Worm (Caenorhabditis elegans): ENCODE results near the gene W02G9.3.

W02G9.3 gene

DNA sequence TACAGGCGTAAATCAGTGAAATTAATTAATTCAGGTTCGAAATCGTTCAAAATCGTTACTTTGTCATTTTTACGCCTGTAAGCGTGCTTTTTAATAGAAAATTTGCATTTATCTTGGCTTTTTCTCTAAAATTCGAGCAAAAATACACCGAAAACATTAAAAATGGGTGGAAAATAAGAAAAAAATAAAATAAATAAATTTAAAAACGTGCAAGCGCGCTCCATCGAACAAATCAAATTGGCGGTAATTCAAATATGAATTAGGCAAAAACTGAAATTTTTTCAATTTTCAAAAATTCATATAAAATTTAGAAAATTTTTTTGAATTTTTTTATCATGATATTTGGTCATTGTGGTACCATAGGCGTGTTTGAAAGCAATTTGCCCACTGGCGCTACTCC lies 18.9 kb downstream of the W02G9.3 start:
- TF ChIP-seq mcd-1 (GFP tag; IDR thresholded peaks at IDR 0.05): peak; percentile 55; the same call in 1 of the 2 replicates

DNA sequence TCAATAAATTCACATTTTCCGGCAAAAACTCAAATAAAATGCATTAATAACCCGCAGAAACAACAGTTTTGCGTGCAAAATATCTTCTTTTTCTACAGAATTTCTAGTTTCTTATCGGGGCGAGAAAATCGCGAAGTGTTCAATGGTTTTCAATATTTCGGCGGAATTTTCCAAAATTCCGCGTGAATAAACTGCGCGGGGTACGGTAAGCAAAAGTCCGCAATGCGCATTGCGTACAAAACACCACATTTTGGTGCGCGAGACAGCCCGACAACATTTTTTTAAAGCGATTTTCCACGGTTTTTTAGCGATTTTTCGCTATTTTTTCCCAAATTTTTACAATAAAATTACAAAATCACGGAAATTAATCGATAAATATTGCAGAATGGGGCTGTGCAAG lies 21.6 kb downstream of the W02G9.3 start, which contains the start of gene Y45G12B.2:
Y45G12B.2 (plus strand) TSS at position 383 of the 400 bp plus-strand sequence.
- TF ChIP-seq ama-1 (optimal IDR thresholded peaks at IDR 0.05): no peak
- TF ChIP-seq ama-1 (GFP tag; optimal IDR thresholded peaks at IDR 0.05): no peak
- TF ChIP-seq fkh-3 (tag; optimal IDR thresholded peaks at IDR 0.05): no peak
- no peak for TF ChIP-seq ceh-58 (GFP tag; IDR thresholded peaks at IDR 0.05)
- peak; percentile 6 for TF ChIP-seq athp-1 (tag; optimal IDR thresholded peaks at IDR 0.05)
- no peak for TF ChIP-seq nhr-179 (tag; optimal IDR thresholded peaks at IDR 0.05)
- peak; percentile 75 for TF ChIP-seq mcd-1 (GFP tag; IDR thresholded peaks at IDR 0.05)
- TF ChIP-seq ztf-28 (GFP tag; IDR thresholded peaks at IDR 0.05): no peak
- no peak for TF ChIP-seq repo-1 (tag; optimal IDR thresholded peaks at IDR 0.05)
- TF ChIP-seq Y56A3A.18 (GFP tag; IDR thresholded peaks at IDR 0.05): no peak
- no peak for TF ChIP-seq mxl-1 (tag; optimal IDR thresholded peaks at IDR 0.05)
- TF ChIP-seq lag-1 (GFP tag; IDR thresholded peaks at IDR 0.05): no peak
- no peak for TF ChIP-seq ztf-6 (GFP tag; IDR thresholded peaks at IDR 0.05)
- TF ChIP-seq atf-7 (tag; optimal IDR thresholded peaks at IDR 0.05): no peak
- TF ChIP-seq F10E7.11 (tag; optimal IDR thresholded peaks at IDR 0.05): no peak
- TF ChIP-seq F55B11.4 (tag; optimal IDR thresholded peaks at IDR 0.05; ENCODE audit: borderline replicate concordance, insufficient read depth): no peak
- TF ChIP-seq mes-4 (tag; optimal IDR thresholded peaks at IDR 0.05): no peak
- TF ChIP-seq F23B12.7 (tag; optimal IDR thresholded peaks at IDR 0.05; ENCODE audit: insufficient read depth): peak; percentile 88
- TF ChIP-seq nfya-1 (tag; optimal IDR thresholded peaks at IDR 0.05; ENCODE audit: borderline replicate concordance, insufficient read depth): no peak
- peak; percentile 46; the same call in 1 of the 2 replicates for TF ChIP-seq hmg-1.2 (GFP tag; IDR thresholded peaks at IDR 0.05)
- no peak for TF ChIP-seq sptf-2 (GFP tag; optimal IDR thresholded peaks at IDR 0.05)
- peak; percentile 53; the same call in 1 of the 2 replicates for TF ChIP-seq B0336.3 (GFP tag; IDR thresholded peaks at IDR 0.05)
- peak; percentile 56; the same call in 1 of the 2 replicates for TF ChIP-seq D2030.7 (GFP tag; IDR thresholded peaks at IDR 0.05)
- no peak for TF ChIP-seq ZK185.1 (tag; optimal IDR thresholded peaks at IDR 0.05; ENCODE audit: poor library complexity, severe bottlenecking)
- no peak for TF ChIP-seq gei-17 (GFP tag; optimal IDR thresholded peaks at IDR 0.05)
- TF ChIP-seq hmg-20 (GFP tag; IDR thresholded peaks at IDR 0.05): no peak
- TF ChIP-seq unc-130 (GFP tag; optimal IDR thresholded peaks at IDR 0.05): no peak
- peak; percentile 53 for TF ChIP-seq efl-1 (GFP tag; optimal IDR thresholded peaks at IDR 0.05)
- peak; percentile 93 for TF ChIP-seq lsl-1 (GFP tag; optimal IDR thresholded peaks at IDR 0.05)
- TF ChIP-seq tlf-1 (GFP tag; optimal IDR thresholded peaks at IDR 0.05): no peak
- no peak for TF ChIP-seq unc-62 (GFP tag; optimal IDR thresholded peaks at IDR 0.05)
- no peak for TF ChIP-seq akir-1 (GFP tag; optimal IDR thresholded peaks at IDR 0.05)
- TF ChIP-seq ztf-18 (tag; optimal IDR thresholded peaks at IDR 0.05): peak; percentile 5
- no peak for TF ChIP-seq nfyb-1 (GFP tag; IDR thresholded peaks at IDR 0.05)
- no peak for TF ChIP-seq ccch-3 (GFP tag; optimal IDR thresholded peaks at IDR 0.05)
- peak; percentile 37 for TF ChIP-seq F33H1.4 (GFP tag; IDR thresholded peaks at IDR 0.05)
- no peak for TF ChIP-seq rec-8 (tag; optimal IDR thresholded peaks at IDR 0.05)
- peak; percentile 3 for TF ChIP-seq ceh-27 (GFP tag; optimal IDR thresholded peaks at IDR 0.05)
- peak; percentile 36 for TF ChIP-seq nhr-80 (tag; optimal IDR thresholded peaks at IDR 0.05)
- TF ChIP-seq him-1 (tag; optimal IDR thresholded peaks at IDR 0.05): no peak
- no peak for TF ChIP-seq Y53F4B.3 (GFP tag; IDR thresholded peaks at IDR 0.05)
- peak; percentile 30 for TF ChIP-seq attf-5 (GFP tag; optimal IDR thresholded peaks at IDR 0.05)
- TF ChIP-seq F49E8.2 (tag; optimal IDR thresholded peaks at IDR 0.05; ENCODE audit: insufficient read depth): no peak
- 0 out of 2 replicates have a peak, but pooled peaks have one; percentile 27 for TF ChIP-seq attf-3 (GFP tag; conservative IDR thresholded peaks at IDR 0.05)
- no peak for TF ChIP-seq ceh-79 (tag; optimal IDR thresholded peaks at IDR 0.05)
- no peak for TF ChIP-seq aptf-3 (GFP tag; IDR thresholded peaks at IDR 0.05)
- no peak for TF ChIP-seq ceh-40 (GFP tag; IDR thresholded peaks at IDR 0.05)
- no peak for TF ChIP-seq nhr-90 (tag; optimal IDR thresholded peaks at IDR 0.05)
